Fruit fly (Drosophila melanogaster): ENCODE results near the gene alpha-Man-Ib.
A peak's percentile ranks its signal among the peaks of the same experiment; 100 is the strongest.

Gene alpha-Man-Ib

DNA sequence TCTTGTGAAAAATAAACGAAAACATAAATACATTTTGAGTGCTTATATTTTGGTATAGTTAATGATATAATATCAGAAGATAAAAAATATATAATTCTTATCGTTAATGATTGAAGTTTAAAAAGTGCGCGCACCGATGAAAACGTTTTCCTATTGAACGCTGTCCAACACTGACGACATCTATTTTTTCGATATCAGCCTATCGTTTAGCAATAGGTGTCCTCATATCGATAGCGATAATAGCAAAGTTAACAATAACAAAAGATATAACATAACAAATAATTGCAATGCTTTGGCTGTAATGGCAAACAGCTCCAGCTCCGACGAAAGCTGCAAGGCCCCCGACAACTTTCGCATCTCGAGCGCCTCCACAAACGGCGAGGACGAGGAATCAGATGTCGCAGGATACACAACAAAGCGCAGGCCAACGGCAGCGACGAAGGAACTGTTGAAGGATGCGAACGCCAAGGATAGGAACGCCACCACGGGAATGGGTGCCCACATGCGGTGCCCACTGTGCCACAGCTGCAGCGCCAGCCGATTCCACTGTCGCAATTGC is 3.6 kb upstream of the alpha-Man-Ib start, which contains the start of gene Atg14 (continued):
- TF ChIP-seq onecut (GFP tag; IDR thresholded peaks at IDR 0.05) (no peak), shn (GFP tag; optimal IDR thresholded peaks at IDR 0.05) (no peak), Nf-YA (GFP tag; IDR thresholded peaks at IDR 0.05) (no peak), trem (tag; optimal IDR thresholded peaks at IDR 0.05) (peak; percentile 83), CG2120 (GFP tag; optimal IDR thresholded peaks at IDR 0.05) (peak; percentile 59), aop (GFP tag; IDR thresholded peaks at IDR 0.05) (no peak), Med (GFP tag) (peak; percentile 87), CG7271 (tag; optimal IDR thresholded peaks at IDR 0.05) (no peak), tup (GFP tag; optimal IDR thresholded peaks at IDR 0.05) (no peak), pum (GFP tag; optimal IDR thresholded peaks at IDR 0.05) (no peak), CG12744 (GFP tag; optimal IDR thresholded peaks at IDR 0.05) (no peak), lola (GFP tag; optimal IDR thresholded peaks at IDR 0.05) (no peak), tll (GFP tag; optimal IDR thresholded peaks at IDR 0.05) (no peak), tio (GFP tag; optimal IDR thresholded peaks at IDR 0.05) (no peak), kay (GFP tag; optimal IDR thresholded peaks at IDR 0.05) (no peak), Rx (GFP tag; IDR thresholded peaks at IDR 0.05) (no peak), CG18262 (tag; optimal IDR thresholded peaks at IDR 0.05) (peak; percentile 5), CG15696 (tag; optimal IDR thresholded peaks at IDR 0.05) (no peak), bowl (GFP tag; IDR thresholded peaks at IDR 0.05) (no peak), CG6683 (GFP tag; optimal IDR thresholded peaks at IDR 0.05) (no peak), ewg (GFP tag; optimal IDR thresholded peaks at IDR 0.05) (no peak), peb (GFP tag; IDR thresholded peaks at IDR 0.05) (no peak), ind (GFP tag; optimal IDR thresholded peaks at IDR 0.05) (no peak), CG17359 (tag; optimal IDR thresholded peaks at IDR 0.05) (no peak), BEAF-32 (GFP tag; optimal IDR thresholded peaks at IDR 0.05) (peak; percentile 85), CG16813 (GFP tag; IDR thresholded peaks at IDR 0.05; ENCODE audit: partially characterized antibody) (peak; percentile 90), CG6854 (GFP tag; optimal IDR thresholded peaks at IDR 0.05) (no peak), jumu (GFP tag; optimal IDR thresholded peaks at IDR 0.05) (no peak), knrl (GFP tag; IDR thresholded peaks at IDR 0.05; ENCODE audit: partially characterized antibody) (peak; percentile 81), maf-S (GFP tag; optimal IDR thresholded peaks at IDR 0.05) (no peak), Chrac-16 (GFP tag; optimal IDR thresholded peaks at IDR 0.05) (no peak), CG1024 (GFP tag; IDR thresholded peaks at IDR 0.05) (no peak), bcd (GFP tag; optimal IDR thresholded peaks at IDR 0.05) (no peak), CG18476 (GFP tag; optimal IDR thresholded peaks at IDR 0.05) (no peak), sr (GFP tag; IDR thresholded peaks at IDR 0.05) (no peak), MESR4 (GFP tag; optimal IDR thresholded peaks at IDR 0.05) (peak; percentile 66), CG8290 (GFP tag; optimal IDR thresholded peaks at IDR 0.05) (no peak), CG8290 (tag; optimal IDR thresholded peaks at IDR 0.05) (peak in 1 of 2 experiments; percentile 54), her (GFP tag; optimal IDR thresholded peaks at IDR 0.05) (no peak), ranshi (GFP tag; IDR thresholded peaks at IDR 0.05) (no peak), ci (GFP tag; IDR thresholded peaks at IDR 0.05) (no peak), CG7745 (tag; optimal IDR thresholded peaks at IDR 0.05) (no peak), Max (GFP tag; optimal IDR thresholded peaks at IDR 0.05) (no peak), mam (GFP tag; optimal IDR thresholded peaks at IDR 0.05) (no peak), gt (GFP tag; IDR thresholded peaks at IDR 0.05) (no peak), gsb-n (tag; optimal IDR thresholded peaks at IDR 0.05) (no peak), CG16863 (GFP tag; optimal IDR thresholded peaks at IDR 0.05) (no peak), CG4404 (GFP tag; IDR thresholded peaks at IDR 0.05) (no peak), bab2 (GFP tag; optimal IDR thresholded peaks at IDR 0.05) (no peak), Meics (GFP tag; optimal IDR thresholded peaks at IDR 0.05) (no peak), CG31365 (tag; optimal IDR thresholded peaks at IDR 0.05) (no peak), CG31224 (GFP tag; IDR thresholded peaks at IDR 0.05) (no peak)
